Worm (Caenorhabditis elegans) whole organism, L3 larva: ENCODE data around the gene T08B1.4.

Experiments used
- ZK546.5 ChIP-seq: sonication (generic microtip); optimal IDR thresholded peaks from 2 replicates; lab custom pipeline; 2017; ENCODE audit warnings: missing biosample characterization, missing genetic modification characterization
- aly-2 ChIP-seq: fragments of 150-350 bp; optimal IDR thresholded peaks from 2 replicates; lab custom pipeline; 2014; ENCODE audit warnings: missing biosample characterization, missing genetic modification characterization
- ama-1 ChIP-seq: fragments of 150-350 bp; optimal IDR thresholded peaks from 2 replicates; lab custom pipeline; 2018
- ceh-16 ChIP-seq: sonication (generic microtip); optimal IDR thresholded peaks from 2 replicates; lab custom pipeline; 2017; ENCODE audit warnings: missing biosample characterization, missing genetic modification characterization
- ceh-28 ChIP-seq: fragments of 150-350 bp; optimal IDR thresholded peaks from 2 replicates; lab custom pipeline; 2014; ENCODE audit warnings: missing biosample characterization, missing genetic modification reagents, missing genetic modification characterization
- ceh-82 ChIP-seq: fragments of 150-350 bp; optimal IDR thresholded peaks from 2 replicates; lab custom pipeline; 2014; ENCODE audit warnings: missing biosample characterization, missing genetic modification characterization
- ceh-9 ChIP-seq: sonication (generic microtip); optimal IDR thresholded peaks from 2 replicates; lab custom pipeline; 2018; ENCODE audit warnings: missing biosample characterization, missing genetic modification characterization
- daf-12 ChIP-seq: fragments of 150-350 bp; optimal IDR thresholded peaks from 2 replicates; lab custom pipeline; 2014; ENCODE audit warnings: missing biosample characterization, missing genetic modification reagents, missing genetic modification characterization
- egl-27 ChIP-seq: sonication (generic microtip); optimal IDR thresholded peaks from 4 replicates; lab custom pipeline; 2017; ENCODE audit warnings: missing biosample characterization, missing genetic modification reagents, missing genetic modification characterization
- elt-1 ChIP-seq: fragments of 150-350 bp; optimal IDR thresholded peaks from 2 replicates; lab custom pipeline; 2014; ENCODE audit warnings: missing biosample characterization, missing genetic modification characterization
- elt-2 ChIP-seq: sonication (generic microtip); optimal IDR thresholded peaks from 2 replicates; lab custom pipeline; 2016; ENCODE audit warnings: missing genetic modification reagents, mild to moderate bottlenecking, missing genetic modification characterization, missing compliant biosample characterization
- eor-1 ChIP-seq, 2 experiments: fragments of 150-350 bp; optimal IDR thresholded peaks; 2 replicates each; lab custom pipeline; 2014 to 2018; ENCODE audit warnings: missing biosample characterization in 2 of 2, missing genetic modification characterization in 2 of 2
- fkh-10 ChIP-seq: sonication (generic microtip); optimal IDR thresholded peaks from 2 replicates; lab custom pipeline; 2017; ENCODE audit warnings: missing biosample characterization, missing genetic modification reagents, missing genetic modification characterization
- fkh-2 ChIP-seq: fragments of 150-350 bp; optimal IDR thresholded peaks from 2 replicates; lab custom pipeline; 2014; ENCODE audit warnings: missing biosample characterization, missing genetic modification reagents, missing genetic modification characterization
- fos-1 ChIP-seq: fragments of 150-350 bp; optimal IDR thresholded peaks from 2 replicates; lab custom pipeline; 2014; ENCODE audit warnings: missing biosample characterization, missing genetic modification characterization
- jun-1 ChIP-seq: fragments of 150-350 bp; optimal IDR thresholded peaks from 2 replicates; lab custom pipeline; 2014; ENCODE audit warnings: missing biosample characterization, missing genetic modification reagents, missing genetic modification characterization
- lin-15B ChIP-seq: fragments of 150-350 bp; optimal IDR thresholded peaks from 2 replicates; lab custom pipeline; 2014; ENCODE audit warnings: missing biosample characterization, missing genetic modification characterization
- mdl-1 ChIP-seq: fragments of 150-350 bp; optimal IDR thresholded peaks from 2 replicates; lab custom pipeline; 2014; ENCODE audit warnings: missing biosample characterization, missing genetic modification characterization
- mml-1 ChIP-seq: fragments of 150-350 bp; sonication (generic microtip); optimal IDR thresholded peaks from 3 replicates; lab custom pipeline; 2014; ENCODE audit warnings: missing biosample characterization, missing genetic modification characterization
- nhr-12 ChIP-seq: fragments of 150-350 bp; optimal IDR thresholded peaks from 2 replicates; lab custom pipeline; 2014; ENCODE audit warnings: missing biosample characterization, missing genetic modification characterization
- nhr-23 ChIP-seq: fragments of 150-350 bp; optimal IDR thresholded peaks from 2 replicates; lab custom pipeline; 2014; ENCODE audit warnings: missing biosample characterization, missing genetic modification reagents, missing genetic modification characterization
- nhr-28 ChIP-seq: fragments of 150-350 bp; optimal IDR thresholded peaks from 2 replicates; lab custom pipeline; 2014; ENCODE audit warnings: missing biosample characterization, missing genetic modification characterization
- nhr-76 ChIP-seq: fragments of 150-350 bp; sonication (generic microtip); optimal IDR thresholded peaks from 5 replicates; lab custom pipeline; 2014; ENCODE audit warnings: missing biosample characterization, missing genetic modification characterization
- pqm-1 ChIP-seq: fragments of 150-350 bp; optimal IDR thresholded peaks from 2 replicates; lab custom pipeline; 2017; ENCODE audit warnings: missing biosample characterization, missing genetic modification characterization, inconsistent platforms
- sea-2 ChIP-seq: fragments of 150-350 bp; sonication (generic microtip); optimal IDR thresholded peaks from 4 replicates; lab custom pipeline; 2014; ENCODE audit warnings: missing biosample characterization, missing genetic modification reagents, missing genetic modification characterization
- skn-1 ChIP-seq: fragments of 150-350 bp; optimal IDR thresholded peaks from 2 replicates; lab custom pipeline; 2014; ENCODE audit warnings: missing biosample characterization, missing genetic modification characterization
- snpc-4 ChIP-seq: fragments of 150-350 bp; optimal IDR thresholded peaks from 2 replicates; lab custom pipeline; 2014; ENCODE audit warnings: missing biosample characterization, missing genetic modification characterization
- unc-39 ChIP-seq: sonication (generic microtip); optimal IDR thresholded peaks from 4 replicates; lab custom pipeline; 2017; ENCODE audit warnings: missing biosample characterization, missing genetic modification characterization
- unc-62 ChIP-seq: fragments of 150-350 bp; sonication (generic microtip); optimal IDR thresholded peaks from 4 replicates; lab custom pipeline; 2014; ENCODE audit warnings: missing biosample characterization, missing genetic modification reagents, missing genetic modification characterization
- zag-1 ChIP-seq: fragments of 150-350 bp; optimal IDR thresholded peaks from 2 replicates; lab custom pipeline; 2014; ENCODE audit warnings: missing biosample characterization, missing genetic modification characterization
- ztf-11 ChIP-seq: fragments of 150-350 bp; optimal IDR thresholded peaks from 2 replicates; lab custom pipeline; 2014; ENCODE audit warnings: missing biosample characterization, missing genetic modification characterization

The T08B1.4 gene

ce11 chrV:1961453-1961852 is 17.6 kb upstream of the T08B1.4 start, which contains the start of gene Y40B10B.1:
TSS of gene Y40B10B.1 (minus strand) at chrV:1961553.
- TF ChIP-seq nhr-76 (tag; lab: Kevin White, UChicago): no peak
- no peak for TF ChIP-seq unc-62
- no peak for TF ChIP-seq ceh-16 (tag; lab: Kevin White, UChicago)
- TF ChIP-seq aly-2: no peak
- TF ChIP-seq fos-1 (tag; lab: Kevin White, UChicago): no peak
- TF ChIP-seq zag-1: no peak
- no peak for TF ChIP-seq daf-12 (tag; lab: Kevin White, UChicago)

ce11 chrV:1964806-1965205 is 14.3 kb upstream of the T08B1.4 start, which contains the start of gene srj-15:
TSS of gene srj-15 (minus strand) at chrV:1964906.
- TF ChIP-seq egl-27 (tag; lab: Kevin White, UChicago): no peak
- TF ChIP-seq snpc-4 (tag; lab: Kevin White, UChicago): no peak
- no peak for TF ChIP-seq pqm-1 (tag; lab: Kevin White, UChicago)
- no peak for TF ChIP-seq sea-2 (GFP tag; lab: Kevin White, UChicago)
- no peak for TF ChIP-seq nhr-12 (tag; lab: Kevin White, UChicago)
- TF ChIP-seq ZK546.5 (tag; lab: Kevin White, UChicago): no peak
- TF ChIP-seq nhr-28 (tag; lab: Kevin White, UChicago): no peak
- TF ChIP-seq fos-1 (tag; lab: Kevin White, UChicago): no peak
- no peak for TF ChIP-seq zag-1
- TF ChIP-seq jun-1 (tag; lab: Kevin White, UChicago): no peak
- no peak for TF ChIP-seq ceh-82 (tag; lab: Kevin White, UChicago)
- TF ChIP-seq lin-15B (tag; lab: Kevin White, UChicago): no peak
- no peak for TF ChIP-seq mdl-1 (tag; lab: Kevin White, UChicago)
- TF ChIP-seq ceh-28 (tag; lab: Kevin White, UChicago): no peak
- TF ChIP-seq nhr-76 (tag; lab: Kevin White, UChicago): no peak
- no peak for TF ChIP-seq fkh-2 (tag; lab: Kevin White, UChicago)
- TF ChIP-seq elt-1 (tag; lab: Kevin White, UChicago): no peak

ce11 chrV:1966962-1967361 is 12.1 kb upstream of the T08B1.4 start:
- TF ChIP-seq ama-1 (lab: Kevin White, UChicago) (no peak), nhr-23 (tag; lab: Kevin White, UChicago) (no peak), nhr-76 (tag; lab: Kevin White, UChicago) (peak; percentile 85)

ce11 chrV:1968809-1969208 is 10.3 kb upstream of the T08B1.4 start:
- TF ChIP-seq lin-15B (tag; lab: Kevin White, UChicago) (no peak), eor-1 (tag; optimal IDR thresholded peaks at IDR 0.05; lab: Kevin White, UChicago) (no peak), mml-1 (tag; lab: Kevin White, UChicago) (no peak), ZK546.5 (tag; lab: Kevin White, UChicago) (no peak), sea-2 (GFP tag; lab: Kevin White, UChicago) (no peak), ceh-9 (tag; lab: Kevin White, UChicago) (no peak), ceh-16 (tag; lab: Kevin White, UChicago) (no peak), ztf-11 (tag; lab: Kevin White, UChicago) (no peak)
- TF ChIP-seq, all 47 proteins: peak for 0

- TF ChIP-seq nhr-12 (tag; lab: Kevin White, UChicago): no peak
- TF ChIP-seq jun-1 (tag; lab: Kevin White, UChicago): no peak
- no peak for TF ChIP-seq eor-1 (tag; optimal IDR thresholded peaks at IDR 0.05; lab: Kevin White, UChicago)
- TF ChIP-seq lin-15B (tag; lab: Kevin White, UChicago): no peak
- TF ChIP-seq, all 47 proteins: peak for 0
Measured at ce11 chrV:1969228-1969627, 9.8 kb upstream of the T08B1.4 start, which contains the start of gene acs-3. TSS of gene acs-3 (plus strand) at chrV:1969528.

- TF ChIP-seq jun-1 (tag; lab: Kevin White, UChicago): no peak
- no peak for TF ChIP-seq elt-2 (tag; lab: Kevin White, UChicago)
Measured at ce11 chrV:1969690-1970089, 9.4 kb upstream of the T08B1.4 start.

- TF ChIP-seq skn-1 (tag; lab: Kevin White, UChicago) (no peak), ama-1 (lab: Kevin White, UChicago) (no peak), ceh-28 (tag; lab: Kevin White, UChicago) (no peak), unc-39 (tag; lab: Kevin White, UChicago) (no peak), daf-12 (tag; lab: Kevin White, UChicago) (no peak), fkh-10 (GFP tag; lab: Kevin White, UChicago) (no peak), mml-1 (tag; lab: Kevin White, UChicago) (no peak)
Measured at ce11 chrV:1975049-1975448, 4.0 kb upstream of the T08B1.4 start, which contains the start of gene fbxa-201. TSS of gene fbxa-201 (plus strand) at chrV:1975349.
